Fruit fly (Drosophila melanogaster): ENCODE data around the gene Tig.

Tig gene

DNA sequence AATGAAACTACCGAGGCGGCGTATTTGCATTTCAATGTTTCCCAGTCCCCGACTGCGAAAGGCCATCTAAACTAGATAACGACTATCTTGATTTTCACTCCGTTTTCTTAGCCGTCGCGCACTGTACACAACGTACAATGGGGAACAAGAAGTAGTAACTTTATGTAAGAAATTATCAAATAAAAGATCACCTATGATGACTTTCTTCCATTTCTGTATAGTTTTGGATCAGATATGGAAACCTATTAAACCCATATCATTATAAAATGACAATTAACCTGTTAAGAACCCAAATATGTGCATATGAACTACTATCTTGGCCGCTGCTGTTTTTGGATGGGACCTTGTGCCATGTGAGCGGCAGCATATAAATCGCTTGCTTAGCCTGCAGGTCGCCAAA, 41.2 kb upstream of the Tig start:
- TF ChIP-seq CG13204 (GFP tag; optimal IDR thresholded peaks at IDR 0.05): no peak
- TF ChIP-seq CG8159 (tag; optimal IDR thresholded peaks at IDR 0.05): no peak
- no peak for TF ChIP-seq CG15710 (tag; optimal IDR thresholded peaks at IDR 0.05)
- no peak for TF ChIP-seq CG10348 (GFP tag; IDR thresholded peaks at IDR 0.05)
- TF ChIP-seq CG14655 (GFP tag; optimal IDR thresholded peaks at IDR 0.05): peak; percentile 21
- TF ChIP-seq Pif1A (GFP tag; optimal IDR thresholded peaks at IDR 0.05): peak; percentile 12
- TF ChIP-seq CG8301 (tag; optimal IDR thresholded peaks at IDR 0.05): peak; percentile 26

DNA sequence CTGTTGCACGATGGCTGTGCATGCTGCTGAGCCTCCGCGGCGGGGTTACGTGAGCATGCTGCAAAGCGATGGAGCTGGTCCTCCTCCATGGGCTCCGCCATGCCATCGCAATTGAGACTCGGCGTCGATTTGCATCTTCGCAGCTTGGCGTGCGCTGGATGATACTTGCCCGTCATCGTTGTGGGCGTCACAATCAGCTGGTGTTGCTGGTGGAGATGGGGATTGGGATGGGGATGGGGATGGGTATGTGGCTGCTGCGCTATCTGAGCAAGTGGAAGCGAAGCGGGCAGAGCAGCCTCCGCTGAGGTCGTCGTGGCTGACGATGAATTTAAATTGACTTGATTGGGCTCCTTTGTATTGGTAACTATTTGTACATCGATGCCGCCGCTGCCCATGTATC, 40.3 kb upstream of the Tig start:
- TF ChIP-seq Pif1B (GFP tag; optimal IDR thresholded peaks at IDR 0.05) (no peak), CG32121 (GFP tag; IDR thresholded peaks at IDR 0.05) (no peak), EcR (GFP tag; optimal IDR thresholded peaks at IDR 0.05) (peak; percentile 64), Ets98B (GFP tag; IDR thresholded peaks at IDR 0.05) (no peak), CG10348 (GFP tag; IDR thresholded peaks at IDR 0.05) (no peak), Pif1A (GFP tag; optimal IDR thresholded peaks at IDR 0.05) (no peak), gl (tag; optimal IDR thresholded peaks at IDR 0.05) (no peak), CG15710 (tag; optimal IDR thresholded peaks at IDR 0.05) (no peak), rn (GFP tag; IDR thresholded peaks at IDR 0.05) (no peak), CG4496 (GFP tag; IDR thresholded peaks at IDR 0.05) (no peak), CG13204 (GFP tag; optimal IDR thresholded peaks at IDR 0.05) (peak; percentile 71), fd96Ca (GFP tag; IDR thresholded peaks at IDR 0.05) (0 out of 3 replicates have a peak, but pooled peaks have one; percentile 37), CG14655 (GFP tag; optimal IDR thresholded peaks at IDR 0.05) (no peak), CG9948 (tag; optimal IDR thresholded peaks at IDR 0.05) (no peak), CG12605 (GFP tag; IDR thresholded peaks at IDR 0.05) (no peak), CG34367 (tag; optimal IDR thresholded peaks at IDR 0.05) (no peak), CG8301 (tag; optimal IDR thresholded peaks at IDR 0.05) (no peak), CG17806 (tag; optimal IDR thresholded peaks at IDR 0.05) (no peak), D1 (tag; optimal IDR thresholded peaks at IDR 0.05) (no peak)

DNA sequence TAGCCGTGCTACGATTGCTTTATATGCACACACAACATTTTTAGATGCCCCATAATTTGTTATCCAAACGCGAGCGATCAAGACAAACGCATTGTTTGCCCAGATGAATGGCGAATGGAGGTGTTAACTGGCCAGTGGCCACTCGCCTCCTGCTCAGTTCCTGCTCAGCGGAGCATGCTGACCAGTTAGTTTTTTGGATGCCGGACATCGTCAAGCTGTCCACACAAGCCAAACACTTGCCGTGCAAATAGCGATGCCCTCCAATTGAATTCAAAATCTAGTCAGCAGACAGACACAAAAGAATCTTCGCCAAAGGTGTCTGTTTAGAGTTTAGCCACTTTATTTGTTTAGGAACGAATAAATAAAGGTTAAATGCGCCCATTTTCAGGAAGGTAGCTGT, 39.1 kb upstream of the Tig start:
- no peak for TF ChIP-seq CG34367 (tag; optimal IDR thresholded peaks at IDR 0.05)

DNA sequence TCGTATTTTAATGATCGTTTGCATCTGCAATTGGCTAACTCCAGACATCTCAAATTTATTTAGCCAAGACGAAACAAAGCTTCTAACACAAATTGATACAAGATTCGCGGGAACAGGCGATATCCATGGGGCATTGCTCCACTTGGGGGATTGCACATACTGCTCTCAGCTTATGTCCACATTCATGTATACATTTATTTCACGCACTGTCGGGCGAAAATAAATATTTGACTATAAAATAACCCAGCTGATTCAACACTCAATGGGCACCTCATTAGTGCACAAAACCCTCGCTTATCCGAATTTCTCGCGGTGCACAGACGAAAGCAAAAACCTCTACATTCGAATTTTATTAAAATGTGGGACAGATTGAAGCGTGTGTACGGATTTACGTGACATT, 38.4 kb upstream of the Tig start:
- no peak for TF ChIP-seq CG9948 (tag; optimal IDR thresholded peaks at IDR 0.05)

DNA sequence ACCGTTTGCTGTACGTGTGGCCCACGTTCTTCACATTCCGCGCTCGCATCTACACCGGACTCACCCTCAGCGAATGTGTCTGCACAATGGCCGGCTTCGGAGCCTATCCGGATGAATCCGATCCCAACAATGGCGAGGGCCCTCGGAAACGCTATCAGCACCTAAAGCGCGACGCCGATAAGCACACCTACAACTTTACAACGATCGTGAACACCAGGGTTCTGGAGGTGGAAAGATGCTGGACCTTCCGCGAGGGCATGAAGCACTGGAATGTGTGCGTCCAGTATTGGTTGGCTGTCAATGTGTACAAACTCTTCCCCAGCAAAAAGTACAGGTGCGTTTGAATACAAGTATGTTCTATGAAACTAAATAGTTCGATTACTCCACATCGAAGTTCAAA, 34.5 kb upstream of the Tig start:
- TF ChIP-seq Ets98B (GFP tag; IDR thresholded peaks at IDR 0.05) (no peak), rn (GFP tag; IDR thresholded peaks at IDR 0.05) (no peak), CG15710 (tag; optimal IDR thresholded peaks at IDR 0.05) (no peak), CG10348 (GFP tag; IDR thresholded peaks at IDR 0.05) (no peak), EcR (GFP tag; optimal IDR thresholded peaks at IDR 0.05) (no peak), Pif1B (GFP tag; optimal IDR thresholded peaks at IDR 0.05) (no peak), fd96Ca (GFP tag; IDR thresholded peaks at IDR 0.05) (no peak)

DNA sequence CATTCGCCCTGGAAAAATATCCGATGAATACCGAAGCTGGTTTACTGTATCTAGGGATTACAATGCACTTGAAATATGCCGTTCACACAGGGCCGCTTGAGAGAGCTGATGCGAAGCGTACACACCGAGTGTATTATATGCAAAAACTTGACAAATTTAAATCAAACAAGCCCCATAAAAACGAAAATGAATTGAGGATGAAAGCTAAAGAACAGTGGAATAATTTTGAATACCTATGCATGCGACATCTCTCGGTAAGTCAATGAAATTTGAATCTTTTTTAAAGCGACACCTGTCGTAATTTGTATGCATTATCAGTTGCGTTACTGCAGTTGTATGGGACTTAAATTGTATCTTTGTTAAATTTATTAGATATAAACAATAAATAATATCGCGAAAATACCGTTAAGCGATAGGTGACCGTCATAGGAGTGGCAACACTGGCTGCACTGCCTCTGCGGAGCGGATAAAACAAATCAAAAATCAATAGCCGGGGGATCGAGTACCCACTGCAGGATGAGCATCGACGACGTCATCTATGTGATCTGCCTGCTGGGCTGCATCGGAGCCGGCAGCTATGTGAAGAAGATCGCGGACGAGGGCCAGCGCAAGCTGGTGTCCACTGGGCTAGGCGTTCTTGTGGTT, 33.0 kb upstream of the Tig start, which contains the start of gene frj:
frj (plus strand) TSS at position 98 of the 645 bp plus-strand sequence.
- TF ChIP-seq Pif1B (GFP tag; optimal IDR thresholded peaks at IDR 0.05): no peak
- TF ChIP-seq CG14655 (GFP tag; optimal IDR thresholded peaks at IDR 0.05): no peak
- peak; percentile 50; the same call in 1 of the 3 replicates for TF ChIP-seq fd96Ca (GFP tag; IDR thresholded peaks at IDR 0.05)
- peak; percentile 3 for TF ChIP-seq Pif1A (GFP tag; optimal IDR thresholded peaks at IDR 0.05)
- TF ChIP-seq CG15710 (tag; optimal IDR thresholded peaks at IDR 0.05): peak; percentile 42
- peak; percentile 52 for TF ChIP-seq CG8159 (tag; optimal IDR thresholded peaks at IDR 0.05)
- peak; percentile 25 for TF ChIP-seq CG8301 (tag; optimal IDR thresholded peaks at IDR 0.05)
- peak; percentile 47 for TF ChIP-seq CG17806 (tag; optimal IDR thresholded peaks at IDR 0.05)
- TF ChIP-seq CG10348 (GFP tag; IDR thresholded peaks at IDR 0.05): no peak
- no peak for TF ChIP-seq EcR (GFP tag; optimal IDR thresholded peaks at IDR 0.05)
- peak; percentile 78 for TF ChIP-seq CG4496 (GFP tag; IDR thresholded peaks at IDR 0.05)
- peak; percentile 32 for TF ChIP-seq CG34367 (tag; optimal IDR thresholded peaks at IDR 0.05)
- peak; percentile 53; the same call in 1 of the 2 replicates for TF ChIP-seq Ets98B (GFP tag; IDR thresholded peaks at IDR 0.05)
- TF ChIP-seq CG32121 (GFP tag; IDR thresholded peaks at IDR 0.05): peak; percentile 56; the same call in 1 of the 2 replicates
- TF ChIP-seq rn (GFP tag; IDR thresholded peaks at IDR 0.05): no peak
- no peak for TF ChIP-seq gl (tag; optimal IDR thresholded peaks at IDR 0.05)
- TF ChIP-seq D1 (tag; optimal IDR thresholded peaks at IDR 0.05): no peak
- TF ChIP-seq CG9948 (tag; optimal IDR thresholded peaks at IDR 0.05): peak; percentile 17
- no peak for TF ChIP-seq CG13204 (GFP tag; optimal IDR thresholded peaks at IDR 0.05)
- no peak for TF ChIP-seq Snoo (tag; optimal IDR thresholded peaks at IDR 0.05)

Data from whole organism, pupa.